Fruit fly (Drosophila melanogaster) whole organism, embryonic: Measurements from ENCODE around the gene Cpr30B.

ENCODE experiments used
- Ada2b ChIP-seq: fragments of 200-800 bp; sonication (Bioruptor generic); IDR thresholded peaks from 2 replicates; pipeline ENCODE4 v1.3.6; 2022; ENCODE audit warnings: missing biosample characterization, missing genetic modification characterization
- Antp ChIP-seq: fragments of 200-800 bp; sonication (Bioruptor generic); optimal IDR thresholded peaks from 3 replicates; lab custom pipeline; 2016; ENCODE audit warnings: missing biosample characterization, missing genetic modification characterization
- Asciz ChIP-seq: fragments of 200-800 bp; sonication (Bioruptor generic); optimal IDR thresholded peaks from 2 replicates; lab custom pipeline; 2017; ENCODE audit warnings: missing biosample characterization, mild to moderate bottlenecking, missing genetic modification characterization, missing genetic modification reagents
- Blimp-1 ChIP-seq: fragments of 200-800 bp; sonication (Bioruptor generic); optimal IDR thresholded peaks from 3 replicates; lab custom pipeline; 2018; ENCODE audit warnings: missing biosample characterization, missing genetic modification characterization, mild to moderate bottlenecking, moderate library complexity, missing genetic modification reagents
- CG10274 ChIP-seq: fragments of 200-800 bp; sonication (Bioruptor generic); optimal IDR thresholded peaks from 3 replicates; lab custom pipeline; 2017; ENCODE audit warnings: missing biosample characterization, mild to moderate bottlenecking, missing genetic modification characterization
- CG10431 ChIP-seq: fragments of 200-800 bp; sonication (Bioruptor generic); optimal IDR thresholded peaks from 3 replicates; lab custom pipeline; 2018; ENCODE audit warnings: missing biosample characterization, mild to moderate bottlenecking, missing genetic modification characterization
- CG10462 ChIP-seq: fragments of 200-800 bp; sonication (Bioruptor generic); optimal IDR thresholded peaks from 2 replicates; lab custom pipeline; 2016; ENCODE audit warnings: missing biosample characterization, missing genetic modification characterization
- CG10959 ChIP-seq: fragments of 200-800 bp; sonication (Bioruptor generic); IDR thresholded peaks from 2 replicates; pipeline ENCODE4 v1.3.6; 2022; ENCODE audit warnings: missing biosample characterization, missing genetic modification characterization
- CG11247 ChIP-seq: fragments of 200-800 bp; sonication (Bioruptor generic); IDR thresholded peaks from 2 replicates; pipeline ENCODE4 v1.3.6; 2022; ENCODE audit warnings: missing biosample characterization, missing genetic modification characterization
- CG12236 ChIP-seq: fragments of 200-800 bp; sonication (Bioruptor generic); optimal IDR thresholded peaks from 2 replicates; lab custom pipeline; 2016; ENCODE audit warnings: missing biosample characterization, missing genetic modification characterization
- CG12942 ChIP-seq: fragments of 200-800 bp; sonication (Bioruptor generic); optimal IDR thresholded peaks from 3 replicates; lab custom pipeline; 2016; ENCODE audit warnings: missing biosample characterization, missing genetic modification characterization
- CG14965 ChIP-seq: fragments of 200-800 bp; sonication (Bioruptor generic); optimal IDR thresholded peaks from 2 replicates; lab custom pipeline; 2016; ENCODE audit warnings: missing biosample characterization, missing genetic modification characterization, borderline replicate concordance
- CG15479 ChIP-seq: fragments of 200-800 bp; sonication (Bioruptor generic); optimal IDR thresholded peaks from 3 replicates; lab custom pipeline; 2019; ENCODE audit warnings: missing biosample characterization, mild to moderate bottlenecking, missing genetic modification characterization, moderate library complexity
- CG16813 ChIP-seq: fragments of 200-800 bp; sonication (Bioruptor generic); IDR thresholded peaks from 3 replicates; pipeline ENCODE4 v1.3.6; 2022; ENCODE audit warnings: missing biosample characterization, missing genetic modification characterization; ENCODE audit not compliant: partially characterized antibody
- CG16863 ChIP-seq: fragments of 200-800 bp; sonication (Bioruptor generic); optimal IDR thresholded peaks from 3 replicates; lab custom pipeline; 2016; ENCODE audit warnings: missing biosample characterization, missing genetic modification characterization
- CG18619 ChIP-seq: fragments of 200-800 bp; sonication (Bioruptor generic); optimal IDR thresholded peaks from 3 replicates; lab custom pipeline; 2017; ENCODE audit warnings: missing biosample characterization, mild to moderate bottlenecking, missing genetic modification characterization
- CG2129 ChIP-seq: fragments of 200-800 bp; sonication (Bioruptor generic); IDR thresholded peaks from 2 replicates; pipeline ENCODE4 v1.3.6; 2022; ENCODE audit warnings: missing biosample characterization, missing genetic modification characterization; ENCODE audit not compliant: partially characterized antibody
- CG30020 ChIP-seq: fragments of 200-800 bp; optimal IDR thresholded peaks from 2 replicates; lab custom pipeline; 2019; ENCODE audit warnings: missing biosample characterization, mild to moderate bottlenecking, missing genetic modification characterization, moderate library complexity
- CG31224 ChIP-seq: fragments of 200-800 bp; sonication (Bioruptor generic); IDR thresholded peaks from 2 replicates; pipeline ENCODE4 v1.3.6; 2022; ENCODE audit warnings: missing biosample characterization, missing genetic modification characterization
- CG6765 ChIP-seq: fragments of 200-800 bp; sonication (Bioruptor generic); optimal IDR thresholded peaks from 3 replicates; lab custom pipeline; 2017; ENCODE audit warnings: missing biosample characterization, mild to moderate bottlenecking, missing genetic modification characterization
- CG6854 ChIP-seq: fragments of 200-800 bp; sonication (Bioruptor generic); optimal IDR thresholded peaks from 3 replicates; lab custom pipeline; 2017; ENCODE audit warnings: missing biosample characterization, mild to moderate bottlenecking, missing genetic modification characterization
- CG7745 ChIP-seq: fragments of 200-800 bp; sonication (Bioruptor generic); optimal IDR thresholded peaks from 2 replicates; lab custom pipeline; 2018; ENCODE audit warnings: missing biosample characterization, mild to moderate bottlenecking, missing genetic modification characterization, moderate library complexity
- CG7928 ChIP-seq: fragments of 200-800 bp; sonication (Bioruptor generic); optimal IDR thresholded peaks from 2 replicates; lab custom pipeline; 2017; ENCODE audit warnings: missing biosample characterization, mild to moderate bottlenecking, missing genetic modification characterization
- CG7987 ChIP-seq: fragments of 200-800 bp; sonication (Bioruptor generic); optimal IDR thresholded peaks from 2 replicates; lab custom pipeline; 2018; ENCODE audit warnings: missing biosample characterization, mild to moderate bottlenecking, missing genetic modification characterization, moderate library complexity
- CG9437 ChIP-seq: fragments of 200-800 bp; sonication (Bioruptor generic); optimal IDR thresholded peaks from 2 replicates; lab custom pipeline; 2018; ENCODE audit warnings: missing biosample characterization, mild to moderate bottlenecking, missing genetic modification characterization
- CTCF ChIP-seq: fragments of 200-800 bp; sonication (Bioruptor generic); optimal IDR thresholded peaks from 2 replicates; lab custom pipeline; 2017; ENCODE audit warnings: missing biosample characterization, mild to moderate bottlenecking, missing genetic modification characterization, moderate library complexity
- Deaf1 ChIP-seq: fragments of 200-800 bp; optimal IDR thresholded peaks from 3 replicates; lab custom pipeline; 2019; ENCODE audit warnings: missing biosample characterization, mild to moderate bottlenecking, missing genetic modification characterization, moderate library complexity
- Dip3 ChIP-seq: fragments of 200-800 bp; sonication (Bioruptor generic); optimal IDR thresholded peaks from 3 replicates; lab custom pipeline; 2016; ENCODE audit warnings: missing biosample characterization, missing genetic modification characterization
- Doc2 ChIP-seq: fragments of 200-800 bp; sonication (Bioruptor generic); IDR thresholded peaks from 2 replicates; pipeline ENCODE4 v1.3.6; 2022; ENCODE audit warnings: missing biosample characterization, missing genetic modification characterization
- H2.0 ChIP-seq: fragments of 200-800 bp; sonication (Bioruptor generic); IDR thresholded peaks from 2 replicates; pipeline ENCODE4 v1.3.6; 2022; ENCODE audit warnings: missing biosample characterization, missing genetic modification characterization
- Hand ChIP-seq: fragments of 200-800 bp; sonication (Bioruptor generic); optimal IDR thresholded peaks from 2 replicates; lab custom pipeline; 2017; ENCODE audit warnings: mild to moderate bottlenecking, missing biosample characterization, missing genetic modification reagents, missing genetic modification characterization
- Jarid2 ChIP-seq: fragments of 200-800 bp; sonication (Bioruptor generic); optimal IDR thresholded peaks from 3 replicates; lab custom pipeline; 2017; ENCODE audit warnings: mild to moderate bottlenecking, missing biosample characterization, missing genetic modification reagents, missing genetic modification characterization
- Six4 ChIP-seq: fragments of 200-800 bp; sonication (Bioruptor generic); optimal IDR thresholded peaks from 2 replicates; lab custom pipeline; 2016; ENCODE audit warnings: missing biosample characterization, missing genetic modification characterization
- Sox100B ChIP-seq: fragments of 200-800 bp; sonication (Bioruptor generic); optimal IDR thresholded peaks from 3 replicates; lab custom pipeline; 2018; ENCODE audit warnings: missing biosample characterization, mild to moderate bottlenecking, missing genetic modification characterization
- TFAM ChIP-seq: fragments of 200-800 bp; sonication (Bioruptor generic); optimal IDR thresholded peaks from 2 replicates; lab custom pipeline; 2017; ENCODE audit warnings: missing biosample characterization, missing genetic modification characterization, inconsistent platforms
- croc ChIP-seq: fragments of 200-800 bp; sonication (Bioruptor generic); conservative IDR thresholded peaks from 3 replicates; pipeline ENCODE4 v1.3.6; 2022; ENCODE audit warnings: missing biosample characterization, missing genetic modification characterization
- emc ChIP-seq: fragments of 200-800 bp; sonication (Bioruptor generic); optimal IDR thresholded peaks from 2 replicates; lab custom pipeline; 2016; ENCODE audit warnings: missing biosample characterization, missing genetic modification characterization
- en ChIP-seq: fragments of 200-800 bp; sonication (Bioruptor generic); optimal IDR thresholded peaks from 2 replicates; lab custom pipeline; 2016; ENCODE audit warnings: missing biosample characterization, missing genetic modification characterization
- ind ChIP-seq: fragments of 200-800 bp; sonication (Bioruptor generic); optimal IDR thresholded peaks from 3 replicates; lab custom pipeline; 2016; ENCODE audit warnings: missing biosample characterization, missing genetic modification characterization
- jigr1 ChIP-seq: fragments of 200-800 bp; sonication (Bioruptor generic); IDR thresholded peaks from 3 replicates; pipeline ENCODE4 v1.3.6; 2022; ENCODE audit warnings: missing biosample characterization, missing genetic modification characterization
- oc ChIP-seq: fragments of 200-800 bp; sonication (Bioruptor generic); optimal IDR thresholded peaks from 2 replicates; lab custom pipeline; 2018; ENCODE audit warnings: missing biosample characterization, mild to moderate bottlenecking, missing genetic modification characterization, moderate library complexity
- onecut ChIP-seq: fragments of 200-800 bp; sonication (Bioruptor generic); IDR thresholded peaks from 2 replicates; pipeline ENCODE4 v1.3.6; 2022; ENCODE audit warnings: missing biosample characterization, missing genetic modification characterization
- pfk ChIP-seq: fragments of 200-800 bp; sonication (Bioruptor generic); optimal IDR thresholded peaks from 2 replicates; lab custom pipeline; 2018; ENCODE audit warnings: missing biosample characterization, mild to moderate bottlenecking, missing genetic modification characterization, moderate library complexity
- pnt ChIP-seq: fragments of 200-800 bp; sonication (Bioruptor generic); optimal IDR thresholded peaks from 3 replicates; lab custom pipeline; 2016; ENCODE audit warnings: missing biosample characterization, missing genetic modification characterization
- psq ChIP-seq: fragments of 200-800 bp; sonication (Bioruptor generic); optimal IDR thresholded peaks from 2 replicates; lab custom pipeline; 2017; ENCODE audit warnings: missing biosample characterization, missing genetic modification characterization
- repo ChIP-seq: fragments of 200-800 bp; sonication (Bioruptor generic); optimal IDR thresholded peaks from 2 replicates; lab custom pipeline; 2016; ENCODE audit warnings: missing biosample characterization, missing genetic modification characterization
- schlank ChIP-seq: fragments of 200-800 bp; sonication (Bioruptor generic); optimal IDR thresholded peaks from 2 replicates; lab custom pipeline; 2018; ENCODE audit warnings: missing biosample characterization, mild to moderate bottlenecking, missing genetic modification characterization
- seq ChIP-seq: fragments of 200-800 bp; sonication (Bioruptor generic); IDR thresholded peaks from 2 replicates; pipeline ENCODE4 v1.3.6; 2022; ENCODE audit warnings: missing biosample characterization, missing genetic modification characterization
- ttk ChIP-seq: fragments of 200-800 bp; sonication (Bioruptor generic); IDR thresholded peaks from 2 replicates; pipeline ENCODE4 v2.1.2; 2022; ENCODE audit warnings: missing biosample characterization, missing genetic modification characterization
- tup ChIP-seq: fragments of 200-800 bp; sonication (Bioruptor generic); optimal IDR thresholded peaks from 2 replicates; lab custom pipeline; 2016; ENCODE audit warnings: missing biosample characterization, mild to moderate bottlenecking, missing genetic modification characterization, moderate library complexity
- z ChIP-seq: fragments of 200-800 bp; sonication (Bioruptor generic); IDR thresholded peaks from 3 replicates; pipeline ENCODE4 v1.3.6; 2022; ENCODE audit warnings: missing biosample characterization, missing genetic modification characterization

Gene Cpr30B

dm6 chr2L:9494663-9495417, 47.8 kb upstream of the Cpr30B start, which contains the start of gene Gdi:
TSS of gene Gdi (minus strand) at chr2L:9494876.
- TF ChIP-seq oc (tag; lab: Kevin White, UChicago), result no peak
- TF ChIP-seq Sox100B, result no peak
- TF ChIP-seq CG16863, result no peak
- TF ChIP-seq CG7928 (GFP tag; lab: Kevin White, UChicago), result peak; percentile 95
- TF ChIP-seq CG16813 (GFP tag; lab: Robert Waterston, UW), result 0 out of 3 replicates have a peak, but pooled peaks have one; percentile 6
- no peak for TF ChIP-seq CG7987 (GFP tag; lab: Kevin White, UChicago)
- no peak for TF ChIP-seq Doc2 (GFP tag; lab: Robert Waterston, UW)
- TF ChIP-seq Deaf1, result no peak
- TF ChIP-seq CG7745, result no peak
- no peak for TF ChIP-seq Six4
- TF ChIP-seq Hand (GFP tag; lab: Kevin White, UChicago), result no peak
- no peak for TF ChIP-seq CG15479 (GFP tag; lab: Kevin White, UChicago)
- no peak for TF ChIP-seq CG6854 (GFP tag; lab: Kevin White, UChicago)
- TF ChIP-seq CG6765, result no peak
- no peak for TF ChIP-seq Dip3 (GFP tag; lab: Kevin White, UChicago)
- TF ChIP-seq z (GFP tag; lab: Robert Waterston, UW), result no peak
- no peak for TF ChIP-seq H2.0 (GFP tag; lab: Robert Waterston, UW)
- TF ChIP-seq CG10431 (GFP tag; lab: Kevin White, UChicago), result no peak
- no peak for TF ChIP-seq Jarid2 (GFP tag; lab: Kevin White, UChicago)
- no peak for TF ChIP-seq CG10462 (GFP tag; lab: Kevin White, UChicago)
- peak; percentile 7 for TF ChIP-seq pnt (GFP tag; lab: Kevin White, UChicago)
- peak; percentile 57; the same call in 1 of the 2 replicates for TF ChIP-seq onecut (GFP tag; lab: Robert Waterston, UW)
- TF ChIP-seq TFAM (GFP tag; lab: Kevin White, UChicago), result no peak
- no peak for TF ChIP-seq emc (GFP tag; lab: Kevin White, UChicago)
- TF ChIP-seq CG14965 (GFP tag; lab: Kevin White, UChicago), result no peak
- no peak for TF ChIP-seq en (GFP tag; lab: Kevin White, UChicago)
- TF ChIP-seq seq (GFP tag; lab: Robert Waterston, UW), result no peak
- peak; percentile 94 for TF ChIP-seq psq (GFP tag; lab: Kevin White, UChicago)
- no peak for TF ChIP-seq CG10959 (GFP tag; lab: Robert Waterston, UW)
- TF ChIP-seq CG18619, result no peak
- no peak for TF ChIP-seq schlank (tag; lab: Kevin White, UChicago)
- TF ChIP-seq CG30020 (tag; lab: Kevin White, UChicago), result no peak
- no peak for TF ChIP-seq repo (GFP tag; lab: Kevin White, UChicago)
- TF ChIP-seq ttk (GFP tag; lab: Robert Waterston, UW), result no peak
- no peak for TF ChIP-seq Antp (GFP tag; lab: Kevin White, UChicago)
- TF ChIP-seq Ada2b (GFP tag; lab: Robert Waterston, UW), result no peak
- TF ChIP-seq Blimp-1, result no peak
- TF ChIP-seq Asciz (GFP tag; lab: Kevin White, UChicago), result no peak
- TF ChIP-seq croc (GFP tag; lab: Robert Waterston, UW), result no peak
- TF ChIP-seq CG10274, result no peak
- TF ChIP-seq CG9437 (GFP tag; lab: Kevin White, UChicago), result peak; percentile 100
- no peak for TF ChIP-seq CG12942 (GFP tag; lab: Kevin White, UChicago)
- TF ChIP-seq CTCF (GFP tag; lab: Kevin White, UChicago), result no peak
- TF ChIP-seq CG2129 (GFP tag; lab: Robert Waterston, UW), result no peak
- TF ChIP-seq jigr1 (GFP tag; lab: Robert Waterston, UW), result no peak
- TF ChIP-seq CG31224, result no peak
- TF ChIP-seq ind (GFP tag; lab: Kevin White, UChicago), result peak; percentile 42
- TF ChIP-seq tup (GFP tag; lab: Kevin White, UChicago), result no peak
- TF ChIP-seq pfk (GFP tag; lab: Kevin White, UChicago), result no peak
- TF ChIP-seq CG11247 (GFP tag; lab: Robert Waterston, UW), result no peak
- TF ChIP-seq CG12236, result no peak
